Fruit fly (Drosophila melanogaster) whole organism, embryonic: ENCODE data around the gene PNPase.

ENCODE experiments used
- BEAF-32 ChIP-seq: fragments of 200-800 bp; sonication (Bioruptor generic); optimal IDR thresholded peaks from 3 replicates; lab custom pipeline; 2017; ENCODE audit warnings: missing biosample characterization, missing genetic modification characterization, mild to moderate bottlenecking, moderate library complexity, missing genetic modification reagents
- CG10543 ChIP-seq: fragments of 200-800 bp; sonication (Bioruptor generic); optimal IDR thresholded peaks from 3 replicates; lab custom pipeline; 2017; ENCODE audit warnings: missing biosample characterization, mild to moderate bottlenecking, missing genetic modification characterization, moderate library complexity
- CG10565 ChIP-seq: fragments of 200-800 bp; sonication (Bioruptor generic); optimal IDR thresholded peaks from 3 replicates; lab custom pipeline; 2016; ENCODE audit warnings: missing biosample characterization, mild to moderate bottlenecking, missing genetic modification characterization
- CG12659 ChIP-seq: fragments of 200-800 bp; sonication (Bioruptor generic); optimal IDR thresholded peaks from 3 replicates; lab custom pipeline; 2017; ENCODE audit warnings: mild to moderate bottlenecking, missing biosample characterization, missing genetic modification reagents, missing genetic modification characterization
- CG14014 ChIP-seq: fragments of 200-800 bp; sonication (Bioruptor generic); IDR thresholded peaks from 2 replicates; pipeline ENCODE4 v1.3.6; 2022; ENCODE audit warnings: missing biosample characterization, missing genetic modification characterization
- CG14441 ChIP-seq: fragments of 200-800 bp; sonication (Bioruptor generic); IDR thresholded peaks from 2 replicates; pipeline ENCODE4 v1.3.6; 2022; ENCODE audit warnings: missing biosample characterization, missing genetic modification characterization
- CG17829 ChIP-seq: fragments of 200-800 bp; optimal IDR thresholded peaks from 2 replicates; lab custom pipeline; 2019; ENCODE audit warnings: missing biosample characterization, mild to moderate bottlenecking, missing genetic modification characterization, moderate library complexity
- CG3065 ChIP-seq: fragments of 200-800 bp; sonication (Bioruptor generic); optimal IDR thresholded peaks from 2 replicates; lab custom pipeline; 2016; ENCODE audit warnings: missing biosample characterization, missing genetic modification characterization
- CG31441 ChIP-seq: fragments of 200-800 bp; sonication (Bioruptor generic); IDR thresholded peaks from 2 replicates; pipeline ENCODE4 v1.3.6; 2022; ENCODE audit warnings: missing biosample characterization, missing genetic modification characterization
- CG32767 ChIP-seq: fragments of 200-800 bp; sonication (Bioruptor generic); IDR thresholded peaks from 2 replicates; pipeline ENCODE4 v1.3.6; 2022; ENCODE audit warnings: missing biosample characterization, missing genetic modification characterization
- CG4424 ChIP-seq: fragments of 200-800 bp; sonication (Bioruptor generic); optimal IDR thresholded peaks from 3 replicates; lab custom pipeline; 2016; ENCODE audit warnings: missing biosample characterization, missing genetic modification characterization
- CG5953 ChIP-seq: fragments of 200-800 bp; sonication (Bioruptor generic); IDR thresholded peaks from 2 replicates; pipeline ENCODE4 v1.3.6; 2022; ENCODE audit warnings: missing biosample characterization, missing genetic modification characterization
- CG6683 ChIP-seq: fragments of 200-800 bp; sonication (Bioruptor generic); optimal IDR thresholded peaks from 2 replicates; lab custom pipeline; 2017; ENCODE audit warnings: missing biosample characterization, mild to moderate bottlenecking, missing genetic modification characterization, missing genetic modification reagents
- CG9437 ChIP-seq: fragments of 200-800 bp; sonication (Bioruptor generic); optimal IDR thresholded peaks from 2 replicates; lab custom pipeline; 2018; ENCODE audit warnings: missing biosample characterization, mild to moderate bottlenecking, missing genetic modification characterization
- CoRest ChIP-seq: fragments of 200-800 bp; sonication (Bioruptor generic); optimal IDR thresholded peaks from 3 replicates; lab custom pipeline; 2018; ENCODE audit warnings: missing biosample characterization, mild to moderate bottlenecking, missing genetic modification characterization, moderate library complexity
- Dbx ChIP-seq: fragments of 200-800 bp; sonication (Bioruptor generic); IDR thresholded peaks from 3 replicates; pipeline ENCODE4 v1.3.6; 2022; ENCODE audit warnings: missing biosample characterization, missing genetic modification characterization
- Dek ChIP-seq: fragments of 200-800 bp; sonication (Bioruptor generic); optimal IDR thresholded peaks from 3 replicates; lab custom pipeline; 2019; ENCODE audit warnings: missing biosample characterization, mild to moderate bottlenecking, missing genetic modification characterization, moderate library complexity
- Elba2 ChIP-seq: fragments of 200-800 bp; sonication (Bioruptor generic); optimal IDR thresholded peaks from 3 replicates; lab custom pipeline; 2016; ENCODE audit warnings: missing biosample characterization, missing genetic modification characterization
- Gsc ChIP-seq: fragments of 200-800 bp; sonication (Bioruptor generic); IDR thresholded peaks from 2 replicates; pipeline ENCODE4 v1.3.6; 2022; ENCODE audit warnings: missing biosample characterization, missing genetic modification characterization
- H2.0 ChIP-seq: fragments of 200-800 bp; sonication (Bioruptor generic); IDR thresholded peaks from 2 replicates; pipeline ENCODE4 v1.3.6; 2022; ENCODE audit warnings: missing biosample characterization, missing genetic modification characterization
- HLH3B ChIP-seq: fragments of 200-800 bp; sonication (Bioruptor generic); IDR thresholded peaks from 2 replicates; pipeline ENCODE4 v1.3.6; 2022; ENCODE audit warnings: missing biosample characterization, missing genetic modification characterization
- HLH54F ChIP-seq: fragments of 200-800 bp; sonication (Bioruptor generic); optimal IDR thresholded peaks from 3 replicates; lab custom pipeline; 2016; ENCODE audit warnings: missing biosample characterization, missing genetic modification characterization
- Hr78 ChIP-seq, 2 experiments: fragments of 200-800 bp in 1 of 2; fragments of >200 bp in 1 of 2; sonication (Bioruptor generic) in 1 of 2; optimal IDR thresholded peaks; 2 replicates each; lab custom pipeline; 2017 to 2019; ENCODE audit warnings: missing biosample characterization in 2 of 2, missing genetic modification characterization in 2 of 2, mild to moderate bottlenecking in 1 of 2, moderate library complexity in 1 of 2
- Lhr ChIP-seq: fragments of 200-800 bp; sonication (Bioruptor generic); optimal IDR thresholded peaks from 3 replicates; lab custom pipeline; 2017; ENCODE audit warnings: mild to moderate bottlenecking, missing biosample characterization, missing genetic modification reagents, missing genetic modification characterization
- Mad ChIP-seq: fragments of 200-800 bp; sonication (Bioruptor generic); optimal IDR thresholded peaks from 2 replicates; lab custom pipeline; 2016; ENCODE audit warnings: missing biosample characterization, missing genetic modification characterization
- Max ChIP-seq: fragments of 200-800 bp; sonication (Bioruptor generic); optimal IDR thresholded peaks from 2 replicates; lab custom pipeline; 2016; ENCODE audit warnings: missing biosample characterization, mild to moderate bottlenecking, missing genetic modification characterization
- Spps ChIP-seq: fragments of 200-800 bp; sonication (Bioruptor generic); optimal IDR thresholded peaks from 2 replicates; lab custom pipeline; 2018; ENCODE audit warnings: missing biosample characterization, mild to moderate bottlenecking, missing genetic modification characterization
- ase ChIP-seq: fragments of 200-800 bp; sonication (Bioruptor generic); IDR thresholded peaks from 3 replicates; pipeline ENCODE4 v1.3.6; 2022; ENCODE audit warnings: missing biosample characterization, missing genetic modification characterization
- bcd ChIP-seq: fragments of 200-800 bp; sonication (Bioruptor generic); optimal IDR thresholded peaks from 2 replicates; lab custom pipeline; 2017; ENCODE audit warnings: missing biosample characterization, mild to moderate bottlenecking, missing genetic modification characterization
- bigmax ChIP-seq: fragments of 200-800 bp; sonication (Bioruptor generic); optimal IDR thresholded peaks from 2 replicates; lab custom pipeline; 2018; ENCODE audit warnings: missing biosample characterization, mild to moderate bottlenecking, missing genetic modification characterization
- cg ChIP-seq: fragments of 200-800 bp; sonication (Bioruptor generic); optimal IDR thresholded peaks from 3 replicates; lab custom pipeline; 2019; ENCODE audit warnings: missing biosample characterization, mild to moderate bottlenecking, missing genetic modification characterization, moderate library complexity
- chn ChIP-seq: fragments of 200-800 bp; sonication (Bioruptor generic); optimal IDR thresholded peaks from 2 replicates; lab custom pipeline; 2016; ENCODE audit warnings: missing biosample characterization, missing genetic modification characterization
- ci ChIP-seq: fragments of 200-800 bp; sonication (Bioruptor generic); IDR thresholded peaks from 3 replicates; pipeline ENCODE4 v1.3.6; 2022; ENCODE audit warnings: missing biosample characterization, missing genetic modification characterization
- crol ChIP-seq: fragments of 200-800 bp; sonication (Bioruptor generic); IDR thresholded peaks from 2 replicates; pipeline ENCODE4 v1.3.6; 2022; ENCODE audit warnings: missing biosample characterization, missing genetic modification characterization
- dm ChIP-seq: fragments of 200-800 bp; sonication (Bioruptor generic); optimal IDR thresholded peaks from 3 replicates; lab custom pipeline; 2016; ENCODE audit warnings: missing biosample characterization, missing genetic modification characterization
- dpn ChIP-seq, 2 experiments: fragments of 200-800 bp; sonication (Bioruptor generic); optimal IDR thresholded peaks; 3 replicates each; lab custom pipeline; 2016; ENCODE audit warnings: missing biosample characterization in 2 of 2, missing genetic modification characterization in 2 of 2
- fru ChIP-seq: fragments of >200 bp; optimal IDR thresholded peaks from 2 replicates; lab custom pipeline; 2017
- gsb-n ChIP-seq: fragments of 200-800 bp; sonication (Bioruptor generic); optimal IDR thresholded peaks from 3 replicates; lab custom pipeline; 2018; ENCODE audit warnings: missing biosample characterization, mild to moderate bottlenecking, missing genetic modification characterization
- her ChIP-seq: fragments of 200-800 bp; sonication (Bioruptor generic); optimal IDR thresholded peaks from 2 replicates; lab custom pipeline; 2016; ENCODE audit warnings: missing biosample characterization, missing genetic modification characterization
- insv ChIP-seq, 2 experiments: fragments of 200-800 bp; sonication (Bioruptor generic); optimal IDR thresholded peaks; 3 replicates each; lab custom pipeline; 2016 to 2018; ENCODE audit warnings: missing biosample characterization in 2 of 2, missing genetic modification characterization in 2 of 2
- klu ChIP-seq: fragments of 200-800 bp; sonication (Bioruptor generic); IDR thresholded peaks from 2 replicates; pipeline ENCODE4 v1.3.6; 2022; ENCODE audit warnings: missing biosample characterization, missing genetic modification characterization
- odd ChIP-seq: fragments of 200-800 bp; sonication (Bioruptor generic); optimal IDR thresholded peaks from 2 replicates; lab custom pipeline; 2017; ENCODE audit warnings: missing biosample characterization, mild to moderate bottlenecking, missing genetic modification characterization
- prd ChIP-seq, 3 experiments: fragments of >200 bp in 2 of 3; fragments of 200-800 bp in 1 of 3; sonication (Bioruptor generic) in 1 of 3; optimal IDR thresholded peaks in 2 of 3; IDR thresholded peaks in 1 of 3; 2 replicates in 2 of 3; 3 replicates in 1 of 3; pipeline versions ENCODE4 v1.3.6 to Lab custom; 2017 to 2022; ENCODE audit warnings: missing biosample characterization in 1 of 3, missing genetic modification characterization in 1 of 3
- run ChIP-seq: fragments of 200-800 bp; sonication (Bioruptor generic); optimal IDR thresholded peaks from 3 replicates; lab custom pipeline; 2018; ENCODE audit warnings: missing biosample characterization, mild to moderate bottlenecking, missing genetic modification characterization
- seq ChIP-seq: fragments of 200-800 bp; sonication (Bioruptor generic); IDR thresholded peaks from 2 replicates; pipeline ENCODE4 v1.3.6; 2022; ENCODE audit warnings: missing biosample characterization, missing genetic modification characterization
- slou ChIP-seq: fragments of 200-800 bp; sonication (Bioruptor generic); optimal IDR thresholded peaks from 3 replicates; lab custom pipeline; 2016; ENCODE audit warnings: missing biosample characterization, missing genetic modification characterization
- toy ChIP-seq: fragments of 200-800 bp; sonication (Bioruptor generic); IDR thresholded peaks from 2 replicates; pipeline ENCODE4 v1.3.6; 2022; ENCODE audit warnings: missing biosample characterization, missing genetic modification characterization
- trh ChIP-seq: fragments of 200-800 bp; sonication (Bioruptor generic); optimal IDR thresholded peaks from 2 replicates; lab custom pipeline; 2016; ENCODE audit warnings: missing biosample characterization, missing genetic modification characterization
- vnd ChIP-seq: fragments of 200-800 bp; sonication (Bioruptor generic); IDR thresholded peaks from 3 replicates; pipeline ENCODE4 v1.3.6; 2022; ENCODE audit warnings: missing biosample characterization, missing genetic modification characterization; ENCODE audit not compliant: partially characterized antibody

Gene PNPase

DNA sequence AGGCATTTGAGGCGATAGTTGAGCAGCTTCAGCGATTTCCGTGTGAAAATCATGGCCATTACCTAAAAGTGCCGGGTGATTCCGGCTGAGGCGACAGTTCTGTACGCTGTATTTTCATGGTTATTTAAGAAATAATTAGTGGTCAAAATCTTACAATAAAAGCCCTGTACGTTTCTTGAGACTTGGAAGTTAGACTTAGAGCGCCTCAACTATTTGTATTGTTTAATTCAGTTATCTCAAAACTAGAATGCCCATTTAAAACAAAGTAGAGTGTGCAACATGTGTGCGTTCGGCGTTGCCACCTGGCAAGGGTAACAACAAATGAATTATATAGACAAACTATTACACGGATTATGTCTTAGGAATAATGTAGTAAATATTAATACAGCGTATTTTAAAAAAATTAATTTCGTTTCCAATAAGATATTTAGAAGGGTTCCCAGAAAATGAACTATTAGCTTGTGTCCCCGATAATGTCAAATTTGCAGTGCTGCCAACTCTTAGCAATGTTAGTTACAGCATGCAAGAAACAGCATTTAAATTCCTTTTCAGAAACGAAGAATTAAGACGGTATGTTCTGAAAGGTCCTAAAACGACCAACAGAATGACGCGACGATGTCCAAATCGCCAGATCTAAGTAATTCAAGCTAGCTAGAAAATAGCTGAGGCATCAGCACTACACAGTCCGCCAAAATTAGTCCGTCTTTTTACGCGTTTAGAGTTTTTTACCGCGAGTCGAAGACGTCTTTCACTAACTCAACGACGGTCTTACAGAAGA lies 564 bp downstream of the PNPase start, which contains the start of gene Gprk2 (continued):
- peak; percentile 100 for TF ChIP-seq run (tag; lab: Kevin White, UChicago)
- TF ChIP-seq odd: peak; percentile 100
- peak; percentile 99 for TF ChIP-seq toy (GFP tag; lab: Robert Waterston, UW)
- peak; percentile 100 for TF ChIP-seq bcd (GFP tag; lab: Kevin White, UChicago)
- peak; percentile 100 for TF ChIP-seq Max (GFP tag; lab: Kevin White, UChicago)
- peak; percentile 99 for TF ChIP-seq CG31441
- TF ChIP-seq Dek (tag; lab: Kevin White, UChicago): peak; percentile 100
- peak; percentile 99 for TF ChIP-seq CG6683 (GFP tag; lab: Kevin White, UChicago)
- TF ChIP-seq fru (lab: Kevin White, UChicago): no peak
- peak; percentile 100 for TF ChIP-seq CG4424 (GFP tag; lab: Kevin White, UChicago)
- peak; percentile 99 for TF ChIP-seq slou (GFP tag; lab: Kevin White, UChicago)
- peak; percentile 99 for TF ChIP-seq Lhr (GFP tag; lab: Kevin White, UChicago)
- TF ChIP-seq crol: peak; percentile 93
- peak; percentile 100 for TF ChIP-seq chn (GFP tag; lab: Kevin White, UChicago)
- TF ChIP-seq Elba2 (GFP tag; lab: Kevin White, UChicago): peak; percentile 86
- TF ChIP-seq CG14014: peak; percentile 100
- no peak for TF ChIP-seq prd (optimal IDR thresholded peaks at IDR 0.05; lab: Kevin White, UChicago)
- peak; percentile 100 for TF ChIP-seq prd (GFP tag; IDR thresholded peaks at IDR 0.05; lab: Robert Waterston, UW)
- TF ChIP-seq CoRest: peak; percentile 100
- peak; percentile 100 for TF ChIP-seq CG12659
- TF ChIP-seq trh (GFP tag; lab: Kevin White, UChicago): peak; percentile 100
- peak; percentile 100 for TF ChIP-seq ci
- TF ChIP-seq CG9437 (GFP tag; lab: Kevin White, UChicago): peak; percentile 97
- peak; percentile 99 for TF ChIP-seq Spps (tag; lab: Kevin White, UChicago)
- TF ChIP-seq CG5953 (GFP tag; lab: Robert Waterston, UW): peak; percentile 100
- peak; percentile 62 for TF ChIP-seq CG10543 (GFP tag; lab: Kevin White, UChicago)
- peak; percentile 100 for TF ChIP-seq dpn (GFP tag; optimal IDR thresholded peaks at IDR 0.05; lab: Kevin White, UChicago)
- TF ChIP-seq CG3065 (GFP tag; lab: Kevin White, UChicago): peak; percentile 99
- TF ChIP-seq CG32767 (GFP tag; lab: Robert Waterston, UW): peak; percentile 100
- peak; percentile 100 for TF ChIP-seq gsb-n (tag; lab: Kevin White, UChicago)
- peak; percentile 100 for TF ChIP-seq ase (GFP tag; lab: Robert Waterston, UW)
- TF ChIP-seq Mad (GFP tag; lab: Kevin White, UChicago): peak; percentile 100
- peak; percentile 44 for TF ChIP-seq BEAF-32 (GFP tag; lab: Kevin White, UChicago)
- TF ChIP-seq klu (GFP tag; lab: Robert Waterston, UW): peak; percentile 99
- TF ChIP-seq vnd (GFP tag; lab: Robert Waterston, UW): no peak
- TF ChIP-seq CG17829 (tag; lab: Kevin White, UChicago): peak; percentile 100
- TF ChIP-seq Gsc (GFP tag; lab: Robert Waterston, UW): peak; percentile 99
- peak; percentile 100 for TF ChIP-seq CG14441 (GFP tag; lab: Robert Waterston, UW)
- peak; percentile 100 for TF ChIP-seq H2.0
- peak; percentile 100 for TF ChIP-seq HLH3B (GFP tag; lab: Robert Waterston, UW)
- peak; percentile 100 for TF ChIP-seq Dbx (GFP tag; lab: Robert Waterston, UW)
- peak; percentile 99 for TF ChIP-seq CG10565 (GFP tag; lab: Kevin White, UChicago)
- peak; percentile 89 for TF ChIP-seq bigmax
- no peak for TF ChIP-seq cg (GFP tag; lab: Kevin White, UChicago)
- TF ChIP-seq seq (GFP tag; lab: Robert Waterston, UW): peak; percentile 100
- TF ChIP-seq insv (GFP tag; optimal IDR thresholded peaks at IDR 0.05; lab: Kevin White, UChicago): peak; percentile 18 to 89
- peak; percentile 99 for TF ChIP-seq her (GFP tag; lab: Kevin White, UChicago)
- peak; percentile 100 for TF ChIP-seq dm (GFP tag; lab: Kevin White, UChicago)
- peak in 1 of 2 experiments; percentile 97 for TF ChIP-seq Hr78 (GFP tag; optimal IDR thresholded peaks at IDR 0.05; lab: Kevin White, UChicago)
- TF ChIP-seq HLH54F (GFP tag; lab: Kevin White, UChicago): peak; percentile 100
